Fruit fly (Drosophila melanogaster): ENCODE measurements around the gene CG43349.

DNA sequence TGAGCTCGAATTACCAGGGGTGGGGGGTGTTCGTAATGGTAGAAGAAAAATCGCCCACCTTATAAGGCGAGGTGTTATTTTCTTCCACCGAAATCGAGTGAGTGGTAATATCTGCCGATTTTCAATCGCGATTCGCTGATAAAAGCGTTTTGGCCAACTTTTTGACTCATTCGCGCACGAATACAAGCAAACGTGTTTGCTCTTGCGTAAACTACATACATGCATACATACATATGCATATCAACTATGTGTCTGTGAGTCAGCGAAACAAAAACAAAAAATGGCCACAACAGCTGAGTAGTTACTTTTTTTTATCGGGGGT, 42.7 kb upstream of the CG43349 start:
- no peak for TF ChIP-seq cic (GFP tag; optimal IDR thresholded peaks at IDR 0.05)
- TF ChIP-seq CG33017 (tag; optimal IDR thresholded peaks at IDR 0.05) = no peak
- no peak for TF ChIP-seq Crg-1 (GFP tag; optimal IDR thresholded peaks at IDR 0.05)
- TF ChIP-seq CG5204 (GFP tag; optimal IDR thresholded peaks at IDR 0.05) = no peak
